Worm (Caenorhabditis elegans): ENCODE measurements around the gene cup-14.
A peak's percentile ranks its signal among the peaks of the same experiment; 100 is the strongest.

The cup-14 gene

DNA sequence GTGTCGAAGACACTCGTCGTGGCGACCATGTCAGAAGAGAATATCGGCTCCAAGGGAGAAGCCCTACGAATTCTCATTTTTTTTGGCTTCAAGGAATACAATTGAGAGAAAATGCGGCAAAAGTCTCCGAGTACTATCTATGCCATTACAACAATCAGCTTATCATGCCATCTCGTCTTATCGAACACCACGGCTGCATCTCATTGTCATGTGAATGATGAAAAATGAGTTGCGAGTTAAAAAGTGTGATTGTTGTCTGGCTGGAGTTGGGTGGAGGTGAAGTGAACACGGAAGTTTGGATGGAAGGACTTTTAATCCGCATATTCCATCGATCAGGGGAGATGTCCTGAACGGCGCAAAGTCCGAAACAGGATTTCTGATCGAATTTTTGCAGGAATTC is 11.1 kb downstream of the cup-14 start:
- peak; percentile 80 for TF ChIP-seq pqm-1 (tag; optimal IDR thresholded peaks at IDR 0.05)
- TF ChIP-seq elt-2 (tag; optimal IDR thresholded peaks at IDR 0.05): peak; percentile 86
- TF ChIP-seq snpc-4 (tag; optimal IDR thresholded peaks at IDR 0.05): no peak

DNA sequence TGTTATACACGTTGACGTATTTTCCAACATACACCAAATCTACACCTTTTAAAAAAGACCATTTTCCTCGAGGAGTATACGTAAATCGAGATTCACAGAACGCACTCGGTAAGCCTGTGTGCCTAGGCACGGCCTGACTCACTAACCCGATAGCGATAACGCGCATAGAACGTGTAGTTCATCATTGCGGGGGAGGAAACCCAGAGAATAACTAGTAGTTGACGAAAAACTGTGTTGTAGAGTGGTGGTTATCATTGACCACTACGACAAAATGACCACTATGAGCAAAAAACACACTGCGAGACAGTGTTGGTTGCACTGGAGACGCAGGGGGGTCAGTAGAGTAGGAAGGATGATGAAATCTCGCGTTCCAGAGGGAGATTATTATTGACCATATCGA is 12.2 kb downstream of the cup-14 start:
- TF ChIP-seq pha-4 (tag; optimal IDR thresholded peaks at IDR 0.05): peak; percentile 3
- peak; percentile 79 for TF ChIP-seq pqm-1 (tag; optimal IDR thresholded peaks at IDR 0.05)
- no peak for TF ChIP-seq nhr-67 (tag; optimal IDR thresholded peaks at IDR 0.05)
- peak; percentile 51 for TF ChIP-seq elt-2 (tag; optimal IDR thresholded peaks at IDR 0.05)

DNA sequence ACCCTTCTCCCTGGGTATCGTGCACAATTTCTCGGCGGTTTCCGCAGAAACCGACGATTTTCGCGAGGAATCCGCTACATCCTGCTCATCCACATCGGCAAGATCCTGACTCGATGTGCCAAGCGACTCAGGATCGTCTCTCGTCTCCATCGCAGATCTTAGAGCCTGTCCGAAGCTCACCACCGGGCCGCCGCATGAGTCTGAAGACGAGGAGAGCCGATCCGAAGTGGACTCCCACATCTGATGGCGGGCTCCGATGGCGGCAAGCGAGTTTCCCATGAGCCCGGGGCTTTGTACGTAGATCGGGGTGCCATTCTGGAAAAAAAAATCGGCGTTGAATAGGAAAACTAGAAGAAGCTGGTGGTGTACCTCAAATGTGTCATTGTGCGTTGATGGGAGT is 13.7 kb downstream of the cup-14 start:
- TF ChIP-seq lin-39 (tag; optimal IDR thresholded peaks at IDR 0.05) (no peak), fos-1 (tag; optimal IDR thresholded peaks at IDR 0.05) (no peak), skn-1 (tag; optimal IDR thresholded peaks at IDR 0.05) (no peak), ztf-4 (tag; optimal IDR thresholded peaks at IDR 0.05) (no peak), mdl-1 (tag; optimal IDR thresholded peaks at IDR 0.05) (no peak), nhr-237 (tag; optimal IDR thresholded peaks at IDR 0.05) (no peak), sea-2 (GFP tag; optimal IDR thresholded peaks at IDR 0.05) (no peak), nhr-28 (tag; optimal IDR thresholded peaks at IDR 0.05) (no peak), ceh-82 (tag; optimal IDR thresholded peaks at IDR 0.05) (no peak), nhr-12 (tag; optimal IDR thresholded peaks at IDR 0.05) (no peak), nhr-76 (tag; optimal IDR thresholded peaks at IDR 0.05) (no peak)

DNA sequence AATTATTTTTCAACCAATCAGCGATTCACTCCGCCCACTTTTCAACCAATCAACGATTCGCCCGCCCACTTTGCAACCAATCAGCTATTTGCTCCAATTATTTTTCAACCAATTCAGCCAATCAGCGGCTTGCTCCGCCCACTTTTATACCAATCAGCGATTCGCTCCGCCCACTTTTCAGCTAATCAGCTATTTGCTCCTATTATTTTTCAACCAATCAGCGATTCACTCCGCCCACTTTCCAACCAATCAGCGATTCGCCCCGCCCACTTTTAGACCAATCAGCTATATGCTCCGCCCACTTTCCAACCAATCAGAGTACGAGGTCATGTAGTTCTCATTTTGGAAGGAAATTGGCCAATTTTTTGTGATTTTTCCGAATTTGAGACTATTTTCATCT is 16.7 kb downstream of the cup-14 start:
- TF ChIP-seq nfya-1 (tag; optimal IDR thresholded peaks at IDR 0.05; ENCODE audit: insufficient read depth) (peak; percentile 95), elt-2 (tag; optimal IDR thresholded peaks at IDR 0.05) (peak; percentile 6), fos-1 (tag; optimal IDR thresholded peaks at IDR 0.05) (no peak)

DNA sequence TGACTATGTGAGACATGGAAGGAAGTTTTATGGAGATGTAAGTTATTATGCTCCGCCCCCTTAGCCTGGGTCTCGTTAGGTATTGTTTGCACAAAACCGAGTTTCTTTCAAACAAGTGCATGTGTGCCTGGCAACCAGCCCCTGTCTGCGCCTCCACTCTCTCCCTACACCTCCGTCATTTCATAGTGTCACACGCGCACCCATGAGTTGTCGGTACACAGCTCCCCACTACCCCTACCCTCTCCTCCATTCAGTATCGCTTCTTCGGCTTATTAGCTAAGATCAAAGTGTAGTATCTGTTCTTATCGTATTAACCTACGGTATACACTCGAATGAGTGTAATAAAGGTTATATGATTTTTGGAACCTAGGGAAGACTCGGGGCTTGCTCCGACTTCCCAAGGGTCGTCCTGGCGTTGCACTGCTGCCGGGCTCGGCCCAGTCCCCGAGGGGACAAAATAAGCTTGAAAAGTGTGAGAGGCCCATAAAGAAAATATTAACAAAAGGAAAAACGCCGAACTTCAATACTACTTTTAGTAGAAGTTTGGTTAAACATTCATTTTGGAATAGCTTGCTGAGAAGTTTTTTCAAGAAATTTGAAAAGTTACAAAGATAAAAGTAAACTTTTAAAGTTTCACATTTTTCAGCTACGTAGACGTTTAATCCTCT is 19.4 kb downstream of the cup-14 start:
- TF ChIP-seq snpc-4 (tag; optimal IDR thresholded peaks at IDR 0.05) (peak; percentile 52), nhr-77 (tag; optimal IDR thresholded peaks at IDR 0.05) (peak; percentile 72), ama-1 (optimal IDR thresholded peaks at IDR 0.05) (peak; percentile 37), nfya-1 (tag; optimal IDR thresholded peaks at IDR 0.05; ENCODE audit: insufficient read depth) (peak; percentile 40), elt-2 (tag; optimal IDR thresholded peaks at IDR 0.05) (peak; percentile 46), pqm-1 (tag; optimal IDR thresholded peaks at IDR 0.05) (peak; percentile 41), nhr-25 (tag; optimal IDR thresholded peaks at IDR 0.05) (peak; percentile 31)

DNA sequence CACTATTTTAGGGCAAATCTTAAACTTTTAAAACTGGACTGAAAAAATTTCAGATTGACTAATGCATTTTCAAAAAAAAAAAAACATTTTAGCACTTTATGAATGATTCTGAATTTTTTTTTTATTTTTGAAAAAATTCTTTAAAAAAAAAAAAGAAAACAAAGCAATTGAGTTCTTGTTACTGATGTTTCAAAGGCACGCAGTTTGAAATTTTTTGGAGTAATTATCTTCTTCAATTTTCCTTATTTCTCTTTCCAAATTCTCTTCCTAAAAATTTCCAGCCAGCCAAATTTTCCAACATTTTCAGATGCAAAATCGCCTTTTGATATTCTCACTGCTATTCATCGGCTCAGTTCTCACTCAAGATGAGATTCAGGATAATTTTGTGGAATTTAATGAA is 20.0 kb downstream of the cup-14 start, which contains the start of gene F08G2.8:
Gene F08G2.8, plus strand, starts transcription at position 301 of the 400 bp plus-strand sequence.
- no peak for TF ChIP-seq aly-2 (tag; optimal IDR thresholded peaks at IDR 0.05)
- no peak for TF ChIP-seq ztf-11 (tag; optimal IDR thresholded peaks at IDR 0.05)

DNA sequence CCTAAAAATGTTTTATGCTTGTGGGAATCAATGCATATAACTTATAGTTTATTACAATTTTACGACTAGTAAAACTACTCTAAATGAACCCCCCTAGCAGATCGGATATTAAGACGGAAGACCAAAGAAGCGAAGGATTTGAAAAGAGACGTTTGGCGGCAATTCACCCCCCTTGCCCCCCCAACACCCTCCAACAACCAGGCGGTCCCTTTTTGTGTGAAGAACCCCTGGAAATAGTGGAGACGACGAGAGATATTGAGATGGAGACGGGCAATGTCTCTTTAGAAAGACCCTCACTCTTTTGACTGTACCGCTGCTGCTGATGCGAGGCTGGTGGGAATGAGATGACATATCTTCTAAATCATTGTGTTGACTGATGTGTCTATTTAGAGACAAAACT is 24.7 kb downstream of the cup-14 start:
- TF ChIP-seq R02D3.7 (tag; optimal IDR thresholded peaks at IDR 0.05) (no peak), ceh-16 (tag; optimal IDR thresholded peaks at IDR 0.05) (no peak), nhr-43 (tag; optimal IDR thresholded peaks at IDR 0.05; ENCODE audit: poor library complexity, severe bottlenecking) (no peak), lsy-12 (tag; optimal IDR thresholded peaks at IDR 0.05) (no peak), nfya-1 (tag; optimal IDR thresholded peaks at IDR 0.05; ENCODE audit: insufficient read depth) (peak; percentile 9), nhr-67 (tag; optimal IDR thresholded peaks at IDR 0.05) (no peak), unc-62 (GFP tag; optimal IDR thresholded peaks at IDR 0.05) (no peak), nhr-25 (tag; optimal IDR thresholded peaks at IDR 0.05) (no peak), ztf-4 (tag; optimal IDR thresholded peaks at IDR 0.05) (no peak), egl-5 (tag; optimal IDR thresholded peaks at IDR 0.05) (no peak), nhr-12 (tag; optimal IDR thresholded peaks at IDR 0.05) (no peak), mdl-1 (tag; optimal IDR thresholded peaks at IDR 0.05) (no peak), nhr-28 (tag; optimal IDR thresholded peaks at IDR 0.05) (no peak), lin-15B (tag; optimal IDR thresholded peaks at IDR 0.05) (peak; percentile 9), fkh-2 (tag; optimal IDR thresholded peaks at IDR 0.05) (no peak), zag-1 (tag; optimal IDR thresholded peaks at IDR 0.05) (no peak), fos-1 (tag; optimal IDR thresholded peaks at IDR 0.05) (no peak), snpc-4 (tag; optimal IDR thresholded peaks at IDR 0.05) (no peak), pha-4 (tag; optimal IDR thresholded peaks at IDR 0.05) (no peak), hmg-11 (tag; optimal IDR thresholded peaks at IDR 0.05) (peak; percentile 82), ztf-11 (tag; optimal IDR thresholded peaks at IDR 0.05) (no peak)

Data from whole organism, L3 larva.